Worm (Caenorhabditis elegans): ENCODE measurements around the gene fbxb-43.

ce11 chrII:1545625-1546024 is 9.6 kb downstream of the fbxb-43 start, which contains the start of gene K05F6.12:
- TF ChIP-seq hmg-11 (tag; optimal IDR thresholded peaks at IDR 0.05) (no peak), nhr-11 (tag; optimal IDR thresholded peaks at IDR 0.05) (no peak), pha-4 (tag; optimal IDR thresholded peaks at IDR 0.05) (no peak)
